Fruit fly (Drosophila melanogaster) whole organism: Measurements from ENCODE around the gene Tfb5.

Experiments
- EcR ChIP-seq, 2 experiments: fragments of >200 bp; optimal IDR thresholded peaks; 2 replicates each; lab custom pipeline; 2017; ENCODE audit warnings: missing biosample characterization in 2 of 2, missing genetic modification characterization in 2 of 2, missing genetic modification reagents in 2 of 2
- psq ChIP-seq: fragments of >200 bp; optimal IDR thresholded peaks from 2 replicates; lab custom pipeline; 2017
- usp ChIP-seq: fragments of >200 bp; optimal IDR thresholded peaks from 2 replicates; lab custom pipeline; 2017; ENCODE audit warnings: missing biosample characterization, missing genetic modification characterization, mixed read lengths

dm6 chr2L:4981278-4981966, 29.2 kb downstream of the Tfb5 start, which contains the start of the genes CG8892 and CG34126:
- TF ChIP-seq psq (lab: Kevin White, UChicago) (no peak), usp (GFP tag; lab: Kevin White, UChicago) (no peak), EcR (GFP tag; optimal IDR thresholded peaks at IDR 0.05; lab: Kevin White, UChicago) (no peak)
